Worm (Caenorhabditis elegans) whole organism, L4 larva: Measurements from ENCODE around the gene Y54G11A.2.
A peak's percentile ranks its signal among the peaks of the same experiment; 100 is the strongest.

Experiments used
- D1046.2 ChIP-seq: fragments of 200-800 bp; sonication (Bioruptor generic); IDR thresholded peaks from 2 replicates; pipeline ENCODE4 v1.3.6; 2022; ENCODE audit warnings: missing genetic modification characterization, missing compliant biosample characterization
- F10B5.3 ChIP-seq: sonication (generic microtip); optimal IDR thresholded peaks from 2 replicates; lab custom pipeline; 2016; ENCODE audit warnings: mild to moderate bottlenecking, missing genetic modification characterization, missing compliant biosample characterization
- F37D6.2 ChIP-seq: sonication (generic microtip); optimal IDR thresholded peaks from 2 replicates; lab custom pipeline; 2016; ENCODE audit warnings: mild to moderate bottlenecking, missing genetic modification characterization, missing compliant biosample characterization
- T26A8.4 ChIP-seq: fragments of 200-800 bp; sonication (Bioruptor generic); IDR thresholded peaks from 2 replicates; pipeline ENCODE4 v1.3.6; 2022; ENCODE audit warnings: missing genetic modification characterization, missing compliant biosample characterization
- Y105C5A.15 ChIP-seq: fragments of 200-800 bp; sonication (Bioruptor generic); IDR thresholded peaks from 2 replicates; pipeline ENCODE4 v1.3.6; 2022; ENCODE audit warnings: missing genetic modification characterization, missing compliant biosample characterization
- Y48G9A.11 ChIP-seq: fragments of 200-800 bp; sonication (Bioruptor generic); IDR thresholded peaks from 2 replicates; pipeline ENCODE4 v1.3.6; 2022; ENCODE audit warnings: missing genetic modification reagents, missing genetic modification characterization, missing compliant biosample characterization
- Y5F2A.4 ChIP-seq: fragments of 200-800 bp; sonication (Bioruptor generic); optimal IDR thresholded peaks from 2 replicates; lab custom pipeline; 2018; ENCODE audit warnings: mild to moderate bottlenecking, missing genetic modification characterization, missing compliant biosample characterization
- ZK337.2 ChIP-seq: fragments of 200-800 bp; sonication (Bioruptor generic); IDR thresholded peaks from 2 replicates; pipeline ENCODE4 v1.3.6; 2022; ENCODE audit warnings: missing genetic modification reagents, missing genetic modification characterization, missing compliant biosample characterization
- aha-1 ChIP-seq: fragments of 150-350 bp; peaks from one replicate; lab custom pipeline; 2014; ENCODE audit warnings: missing biosample characterization, missing genetic modification characterization
- arid-1 ChIP-seq: fragments of 200-800 bp; sonication (Bioruptor generic); conservative IDR thresholded peaks from 2 replicates; pipeline ENCODE4 v1.3.6; 2022; ENCODE audit warnings: missing genetic modification reagents, missing genetic modification characterization, missing compliant biosample characterization
- attf-4 ChIP-seq: sonication (generic microtip); optimal IDR thresholded peaks from 3 replicates; lab custom pipeline; 2017; ENCODE audit warnings: missing biosample characterization, missing genetic modification characterization
- ceh-62 ChIP-seq: sonication (generic microtip); optimal IDR thresholded peaks from 2 replicates; lab custom pipeline; 2017; ENCODE audit warnings: missing biosample characterization, missing genetic modification characterization
- ces-1 ChIP-seq: fragments of 150-350 bp; sonication (generic microtip); optimal IDR thresholded peaks from 4 replicates; lab custom pipeline; 2014; ENCODE audit warnings: missing biosample characterization, missing genetic modification reagents, missing genetic modification characterization
- daf-19 ChIP-seq: fragments of 200-800 bp; sonication (Bioruptor generic); conservative IDR thresholded peaks from 2 replicates; pipeline ENCODE4 v1.3.6; 2022; ENCODE audit warnings: missing genetic modification characterization, missing compliant biosample characterization
- dmd-6 ChIP-seq: fragments of 200-800 bp; sonication (Bioruptor generic); IDR thresholded peaks from 2 replicates; pipeline ENCODE4 v1.3.6; 2022; ENCODE audit warnings: missing genetic modification reagents, missing genetic modification characterization, missing compliant biosample characterization
- dmd-8 ChIP-seq: fragments of 200-800 bp; sonication (Bioruptor generic); IDR thresholded peaks from 2 replicates; pipeline ENCODE4 v1.3.6; 2022; ENCODE audit warnings: missing genetic modification characterization, missing compliant biosample characterization
- dmd-9 ChIP-seq: fragments of 200-800 bp; sonication (Bioruptor generic); IDR thresholded peaks from 2 replicates; pipeline ENCODE4 v1.3.6; 2022; ENCODE audit warnings: missing genetic modification reagents, missing genetic modification characterization, missing compliant biosample characterization
- fos-1 ChIP-seq: fragments of 150-350 bp; optimal IDR thresholded peaks from 2 replicates; lab custom pipeline; 2014; ENCODE audit warnings: missing biosample characterization, missing genetic modification characterization
- gei-8 ChIP-seq: fragments of 200-800 bp; sonication (Bioruptor generic); optimal IDR thresholded peaks from 2 replicates; lab custom pipeline; 2018; ENCODE audit warnings: mild to moderate bottlenecking, missing genetic modification characterization, missing compliant biosample characterization
- hmg-1.1 ChIP-seq: fragments of 200-800 bp; sonication (Bioruptor generic); IDR thresholded peaks from 2 replicates; pipeline ENCODE4 v1.3.6; 2022; ENCODE audit warnings: missing genetic modification reagents, missing genetic modification characterization, missing compliant biosample characterization
- lin-29 ChIP-seq: fragments of 200-800 bp; sonication (Bioruptor generic); IDR thresholded peaks from 2 replicates; pipeline ENCODE4 v1.3.6; 2022; ENCODE audit warnings: missing genetic modification reagents, missing genetic modification characterization, missing compliant biosample characterization
- lin-39 ChIP-seq: fragments of 150-350 bp; optimal IDR thresholded peaks from 2 replicates; lab custom pipeline; 2014; ENCODE audit warnings: missing biosample characterization, missing genetic modification reagents, missing genetic modification characterization
- lir-3 ChIP-seq: sonication (generic microtip); optimal IDR thresholded peaks from 2 replicates; lab custom pipeline; 2016; ENCODE audit warnings: mild to moderate bottlenecking, missing genetic modification characterization, missing compliant biosample characterization
- mdl-1 ChIP-seq, 2 experiments: fragments of 150-350 bp in 1 of 2; sonication (generic microtip) in 1 of 2; optimal IDR thresholded peaks; 2 replicates each; lab custom pipeline; 2014 to 2017; ENCODE audit warnings: missing biosample characterization in 2 of 2, missing genetic modification characterization in 2 of 2
- mep-1 ChIP-seq: fragments of 150-350 bp; sonication (generic microtip); optimal IDR thresholded peaks from 3 replicates; lab custom pipeline; 2014; ENCODE audit warnings: missing biosample characterization, missing genetic modification characterization
- mes-2 ChIP-seq: sonication (generic microtip); optimal IDR thresholded peaks from 2 replicates; lab custom pipeline; 2016; ENCODE audit warnings: missing genotype, mild to moderate bottlenecking, missing genetic modification characterization, missing compliant biosample characterization; ENCODE audit not compliant: poor library complexity, severe bottlenecking
- mxl-2 ChIP-seq: fragments of 200-800 bp; sonication (Bioruptor generic); conservative IDR thresholded peaks from 2 replicates; pipeline ENCODE4 v1.3.6; 2022; ENCODE audit warnings: missing genetic modification reagents, missing genetic modification characterization, missing compliant biosample characterization
- nhr-10 ChIP-seq: fragments of 150-350 bp; optimal IDR thresholded peaks from 2 replicates; lab custom pipeline; 2014; ENCODE audit warnings: missing biosample characterization, missing genetic modification characterization
- nhr-237 ChIP-seq: sonication (generic microtip); optimal IDR thresholded peaks from 2 replicates; lab custom pipeline; 2017; ENCODE audit warnings: missing biosample characterization, missing genetic modification characterization
- nhr-42 ChIP-seq: fragments of 200-800 bp; sonication (Bioruptor generic); IDR thresholded peaks from 2 replicates; pipeline ENCODE4 v1.3.6; 2022; ENCODE audit warnings: missing genetic modification characterization, missing compliant biosample characterization
- nhr-76 ChIP-seq: fragments of 150-350 bp; optimal IDR thresholded peaks from 2 replicates; lab custom pipeline; 2014; ENCODE audit warnings: missing biosample characterization, missing genetic modification characterization
- php-3 ChIP-seq: fragments of 200-800 bp; sonication (Bioruptor generic); IDR thresholded peaks from 2 replicates; pipeline ENCODE4 v1.3.6; 2022; ENCODE audit warnings: missing genetic modification reagents, missing genetic modification characterization, missing compliant biosample characterization
- set-16 ChIP-seq: fragments of 200-800 bp; sonication (Bioruptor generic); IDR thresholded peaks from 2 replicates; pipeline ENCODE4 v1.3.6; 2022; ENCODE audit warnings: missing genetic modification reagents, missing genetic modification characterization, missing compliant biosample characterization
- skn-1 ChIP-seq: fragments of 150-350 bp; optimal IDR thresholded peaks from 2 replicates; lab custom pipeline; 2014; ENCODE audit warnings: missing biosample characterization, missing genetic modification characterization
- snpc-4 ChIP-seq: fragments of 150-350 bp; optimal IDR thresholded peaks from 2 replicates; lab custom pipeline; 2014; ENCODE audit warnings: missing biosample characterization, missing genetic modification characterization
- spr-3 ChIP-seq: fragments of 200-800 bp; sonication (Bioruptor generic); optimal IDR thresholded peaks from 2 replicates; lab custom pipeline; 2018; ENCODE audit warnings: mild to moderate bottlenecking, missing genetic modification characterization, missing compliant biosample characterization
- tra-1 ChIP-seq: fragments of 200-800 bp; sonication (Bioruptor generic); IDR thresholded peaks from 2 replicates; pipeline ENCODE4 v1.3.6; 2022; ENCODE audit warnings: missing genetic modification reagents, missing genetic modification characterization, missing compliant biosample characterization
- unc-39 ChIP-seq: sonication (generic microtip); optimal IDR thresholded peaks from 2 replicates; lab custom pipeline; 2017; ENCODE audit warnings: missing biosample characterization, missing genetic modification characterization
- zfp-3 ChIP-seq: fragments of 200-800 bp; sonication (Bioruptor generic); conservative IDR thresholded peaks from 2 replicates; pipeline ENCODE4 v1.3.6; 2022; ENCODE audit warnings: missing genetic modification reagents, missing genetic modification characterization, missing compliant biosample characterization

Gene Y54G11A.2

ce11 chrII:14251400-14251940 is 687 bp upstream of the Y54G11A.2 start (continued):
- TF ChIP-seq hmg-1.1 (GFP tag; lab: Robert Waterston, UW) (peak; percentile 92), mes-2 (tag; lab: Kevin White, UChicago) (peak; percentile 88), Y5F2A.4 (GFP tag; lab: Kevin White, UChicago) (peak; percentile 59), T26A8.4 (GFP tag; lab: Robert Waterston, UW) (peak; percentile 93), ceh-62 (tag; lab: Kevin White, UChicago) (peak; percentile 2), zfp-3 (peak; percentile 92), D1046.2 (0 out of 2 replicates have a peak, but pooled peaks have one; percentile 13), nhr-10 (tag; lab: Kevin White, UChicago) (peak; percentile 48), F10B5.3 (peak; percentile 84), attf-4 (no peak), snpc-4 (no peak), mep-1 (peak; percentile 96), mxl-2 (GFP tag; lab: Robert Waterston, UW) (0 out of 2 replicates have a peak, but pooled peaks have one; percentile 18), nhr-237 (tag; lab: Kevin White, UChicago) (peak; percentile 47), arid-1 (peak; percentile 83), dmd-9 (GFP tag; lab: Robert Waterston, UW) (no peak), dmd-6 (GFP tag; lab: Robert Waterston, UW) (peak; percentile 90), skn-1 (no peak)
- TF ChIP-seq, all 104 proteins: peak for 78

ce11 chrII:14255850-14256249 is 3.7 kb downstream of the Y54G11A.2 start:
- TF ChIP-seq mes-2 (tag; lab: Kevin White, UChicago) (no peak), ces-1 (GFP tag; lab: Kevin White, UChicago) (no peak), nhr-42 (peak; percentile 41; the same call in 1 of the 2 replicates), F10B5.3 (no peak), gei-8 (peak; percentile 14), fos-1 (no peak), lin-29 (no peak)

ce11 chrII:14256779-14257178 is 4.6 kb downstream of the Y54G11A.2 start, which contains the start of gene Y54G11A.19:
Y54G11A.19 (minus strand) TSS chrII:14256879.
- TF ChIP-seq mdl-1 (tag; optimal IDR thresholded peaks at IDR 0.05; lab: Kevin White, UChicago) (no peak), Y105C5A.15 (no peak), spr-3 (GFP tag; lab: Kevin White, UChicago) (no peak), ZK337.2 (GFP tag; lab: Robert Waterston, UW) (no peak), tra-1 (GFP tag; lab: Robert Waterston, UW) (no peak)

ce11 chrII:14257943-14258342 is 5.8 kb downstream of the Y54G11A.2 start:
- no peak for TF ChIP-seq fos-1
- no peak for TF ChIP-seq unc-39
- no peak for TF ChIP-seq dmd-6 (GFP tag; lab: Robert Waterston, UW)
- no peak for TF ChIP-seq nhr-76
- no peak for TF ChIP-seq ces-1 (GFP tag; lab: Kevin White, UChicago)
- peak; percentile 76 for TF ChIP-seq set-16 (GFP tag; lab: Robert Waterston, UW)
- no peak for TF ChIP-seq dmd-8

- no peak for TF ChIP-seq Y48G9A.11 (GFP tag; lab: Robert Waterston, UW)
- no peak for TF ChIP-seq F37D6.2 (tag; lab: Kevin White, UChicago)
- TF ChIP-seq lir-3 (tag; lab: Kevin White, UChicago): no peak
- TF ChIP-seq dmd-6 (GFP tag; lab: Robert Waterston, UW): no peak
- TF ChIP-seq spr-3 (GFP tag; lab: Kevin White, UChicago): no peak
- TF ChIP-seq lin-39 (tag; lab: Kevin White, UChicago): no peak
- TF ChIP-seq fos-1: no peak
- no peak for TF ChIP-seq skn-1
- TF ChIP-seq tra-1 (GFP tag; lab: Robert Waterston, UW): no peak
- TF ChIP-seq ceh-62 (tag; lab: Kevin White, UChicago): no peak
- no peak for TF ChIP-seq php-3 (GFP tag; lab: Robert Waterston, UW)
- no peak for TF ChIP-seq daf-19 (GFP tag; lab: Robert Waterston, UW)
- no peak for TF ChIP-seq nhr-42
- TF ChIP-seq nhr-10 (tag; lab: Kevin White, UChicago): no peak
- TF ChIP-seq Y105C5A.15: no peak
- no peak for TF ChIP-seq aha-1 (tag; lab: Kevin White, UChicago)
- no peak for TF ChIP-seq ZK337.2 (GFP tag; lab: Robert Waterston, UW)
Measured at ce11 chrII:14269142-14269593, 17.0 kb downstream of the Y54G11A.2 start, which contains the start of gene Y54G11A.1. Y54G11A.1 (minus strand) TSS chrII:14269192.
